Fruit fly (Drosophila melanogaster) whole organism, prepupa: Measurements from ENCODE around the gene elg1.

Experiments
- Blimp-1 ChIP-seq: fragments of 200-800 bp; sonication (Bioruptor generic); optimal IDR thresholded peaks from 3 replicates; lab custom pipeline; 2017; ENCODE audit warnings: missing biosample characterization, missing genetic modification characterization, mild to moderate bottlenecking, moderate library complexity, missing genetic modification reagents
- CG10631 ChIP-seq: fragments of 200-800 bp; sonication (Bioruptor generic); optimal IDR thresholded peaks from 2 replicates; lab custom pipeline; 2016; ENCODE audit warnings: missing biosample characterization, missing genetic modification characterization
- CG10669 ChIP-seq: fragments of 200-800 bp; sonication (Bioruptor generic); optimal IDR thresholded peaks from 3 replicates; lab custom pipeline; 2018; ENCODE audit warnings: missing biosample characterization, mild to moderate bottlenecking, missing genetic modification characterization, moderate library complexity
- CG11294 ChIP-seq: fragments of 200-800 bp; sonication (Bioruptor generic); IDR thresholded peaks from 2 replicates; pipeline ENCODE4 v1.3.6; 2022; ENCODE audit warnings: missing biosample characterization, missing genetic modification characterization
- CG11902 ChIP-seq: fragments of 200-800 bp; sonication (Bioruptor generic); optimal IDR thresholded peaks from 3 replicates; lab custom pipeline; 2016; ENCODE audit warnings: missing biosample characterization, missing genetic modification characterization
- CG16779 ChIP-seq: fragments of 200-800 bp; sonication (Bioruptor generic); optimal IDR thresholded peaks from 3 replicates; lab custom pipeline; 2017; ENCODE audit warnings: missing biosample characterization, mild to moderate bottlenecking, missing genetic modification characterization
- CG3032 ChIP-seq: fragments of 200-800 bp; optimal IDR thresholded peaks from 2 replicates; lab custom pipeline; 2019; ENCODE audit warnings: missing biosample characterization, mild to moderate bottlenecking, missing genetic modification characterization, moderate library complexity
- CG31627 ChIP-seq: fragments of 200-800 bp; sonication (Bioruptor generic); optimal IDR thresholded peaks from 3 replicates; lab custom pipeline; 2016; ENCODE audit warnings: missing biosample characterization, missing genetic modification characterization
- CG32006 ChIP-seq: fragments of 200-800 bp; sonication (Bioruptor generic); optimal IDR thresholded peaks from 3 replicates; lab custom pipeline; 2017; ENCODE audit warnings: missing biosample characterization, mild to moderate bottlenecking, missing genetic modification characterization
- CG34406 ChIP-seq: fragments of 200-800 bp; sonication (Bioruptor generic); optimal IDR thresholded peaks from 3 replicates; lab custom pipeline; 2016; ENCODE audit warnings: missing biosample characterization, missing genetic modification characterization
- CG4318 ChIP-seq: fragments of 200-800 bp; sonication (Bioruptor generic); optimal IDR thresholded peaks from 3 replicates; lab custom pipeline; 2017; ENCODE audit warnings: missing biosample characterization, mild to moderate bottlenecking, missing genetic modification characterization
- CG6163 ChIP-seq: fragments of 200-800 bp; sonication (Bioruptor generic); IDR thresholded peaks from 3 replicates; pipeline ENCODE4 v1.3.6; 2022; ENCODE audit warnings: missing biosample characterization, missing genetic modification characterization
- CG6792 ChIP-seq: fragments of 200-800 bp; sonication (Bioruptor generic); optimal IDR thresholded peaks from 3 replicates; lab custom pipeline; 2016; ENCODE audit warnings: missing biosample characterization, missing genetic modification characterization
- CG6808 ChIP-seq: fragments of 200-800 bp; sonication (Bioruptor generic); optimal IDR thresholded peaks from 3 replicates; lab custom pipeline; 2017; ENCODE audit warnings: missing biosample characterization, missing genetic modification characterization, mild to moderate bottlenecking, moderate library complexity, missing genetic modification reagents
- CG7368 ChIP-seq: fragments of 200-800 bp; sonication (Bioruptor generic); optimal IDR thresholded peaks from 3 replicates; lab custom pipeline; 2016; ENCODE audit warnings: missing biosample characterization, missing genetic modification characterization
- CG8119 ChIP-seq: fragments of 200-800 bp; sonication (Bioruptor generic); IDR thresholded peaks from 3 replicates; pipeline ENCODE4 v1.3.6; 2022; ENCODE audit warnings: missing biosample characterization, missing genetic modification characterization
- CG8632 ChIP-seq: fragments of 200-800 bp; sonication (Bioruptor generic); optimal IDR thresholded peaks from 3 replicates; lab custom pipeline; 2016; ENCODE audit warnings: missing biosample characterization, missing genetic modification characterization
- CG9139 ChIP-seq: fragments of 200-800 bp; sonication (Bioruptor generic); optimal IDR thresholded peaks from 3 replicates; lab custom pipeline; 2017; ENCODE audit warnings: missing biosample characterization, mild to moderate bottlenecking, missing genetic modification characterization
- Eip78C ChIP-seq: fragments of 200-800 bp; sonication (Bioruptor generic); peaks from one replicate; lab custom pipeline; 2016; ENCODE audit warnings: missing biosample characterization, missing genetic modification characterization
- Eip93F ChIP-seq: fragments of 200-800 bp; sonication (Bioruptor generic); optimal IDR thresholded peaks from 2 replicates; lab custom pipeline; 2016; ENCODE audit warnings: missing biosample characterization, mild to moderate bottlenecking, missing genetic modification characterization
- Ets96B ChIP-seq: fragments of 200-800 bp; optimal IDR thresholded peaks from 2 replicates; lab custom pipeline; 2019; ENCODE audit warnings: missing biosample characterization, mild to moderate bottlenecking, missing genetic modification characterization, moderate library complexity
- Met ChIP-seq: fragments of 200-800 bp; sonication (Bioruptor generic); optimal IDR thresholded peaks from 3 replicates; lab custom pipeline; 2016; ENCODE audit warnings: missing biosample characterization, missing genetic modification characterization
- Sox102F ChIP-seq: fragments of 200-800 bp; sonication (Bioruptor generic); optimal IDR thresholded peaks from 2 replicates; lab custom pipeline; 2016; ENCODE audit warnings: missing biosample characterization, mild to moderate bottlenecking, missing genetic modification characterization
- Sox14 ChIP-seq: fragments of 200-800 bp; sonication (Bioruptor generic); optimal IDR thresholded peaks from 3 replicates; lab custom pipeline; 2016; ENCODE audit warnings: missing biosample characterization, missing genetic modification characterization
- Sox15 ChIP-seq: fragments of 200-800 bp; sonication (Bioruptor generic); optimal IDR thresholded peaks from 3 replicates; lab custom pipeline; 2016; ENCODE audit warnings: missing biosample characterization, missing genetic modification characterization
- achi ChIP-seq: fragments of 200-800 bp; sonication (Bioruptor generic); optimal IDR thresholded peaks from 3 replicates; lab custom pipeline; 2016; ENCODE audit warnings: missing biosample characterization, missing genetic modification characterization
- acj6 ChIP-seq: fragments of 200-800 bp; sonication (Bioruptor generic); optimal IDR thresholded peaks from 3 replicates; lab custom pipeline; 2016; ENCODE audit warnings: missing biosample characterization, missing genetic modification characterization
- dac ChIP-seq: fragments of 200-800 bp; sonication (Bioruptor generic); optimal IDR thresholded peaks from 2 replicates; lab custom pipeline; 2017; ENCODE audit warnings: missing biosample characterization, mild to moderate bottlenecking, missing genetic modification characterization
- dsx ChIP-seq: fragments of 200-800 bp; optimal IDR thresholded peaks from 3 replicates; lab custom pipeline; 2019; ENCODE audit warnings: missing biosample characterization, mild to moderate bottlenecking, missing genetic modification characterization, moderate library complexity; ENCODE audit not compliant: poor library complexity, severe bottlenecking
- eg ChIP-seq: fragments of 200-800 bp; sonication (Bioruptor generic); IDR thresholded peaks from 3 replicates; pipeline ENCODE4 v1.3.6; 2022; ENCODE audit warnings: missing biosample characterization, missing genetic modification characterization
- esn ChIP-seq: fragments of 200-800 bp; sonication (Bioruptor generic); optimal IDR thresholded peaks from 2 replicates; lab custom pipeline; 2016; ENCODE audit warnings: missing biosample characterization, mild to moderate bottlenecking, missing genetic modification characterization, moderate library complexity
- fd59A ChIP-seq: fragments of 200-800 bp; sonication (Bioruptor generic); optimal IDR thresholded peaks from 2 replicates; lab custom pipeline; 2017; ENCODE audit warnings: missing biosample characterization, mild to moderate bottlenecking, missing genetic modification characterization, missing genetic modification reagents
- fd85E ChIP-seq: fragments of 200-800 bp; sonication (Bioruptor generic); optimal IDR thresholded peaks from 3 replicates; lab custom pipeline; 2016; ENCODE audit warnings: missing biosample characterization, missing genetic modification characterization
- fkh ChIP-seq: fragments of 200-800 bp; sonication (Bioruptor generic); optimal IDR thresholded peaks from 3 replicates; lab custom pipeline; 2017; ENCODE audit warnings: missing biosample characterization, mild to moderate bottlenecking, missing genetic modification characterization, moderate library complexity
- lz ChIP-seq: fragments of 200-800 bp; sonication (Bioruptor generic); optimal IDR thresholded peaks from 3 replicates; lab custom pipeline; 2016; ENCODE audit warnings: missing biosample characterization, missing genetic modification characterization
- pdm3 ChIP-seq: fragments of 200-800 bp; sonication (Bioruptor generic); optimal IDR thresholded peaks from 3 replicates; lab custom pipeline; 2016; ENCODE audit warnings: missing biosample characterization, missing genetic modification characterization
- salr ChIP-seq, 2 experiments: fragments of 200-800 bp; sonication (Bioruptor generic); optimal IDR thresholded peaks; 3 replicates each; lab custom pipeline; 2016 to 2018; ENCODE audit warnings: missing biosample characterization in 2 of 2, missing genetic modification characterization in 2 of 2, mild to moderate bottlenecking in 1 of 2
- svp ChIP-seq: fragments of 200-800 bp; sonication (Bioruptor generic); peaks from one replicate; lab custom pipeline; 2016; ENCODE audit warnings: missing biosample characterization, missing genetic modification characterization
- topi ChIP-seq: fragments of 200-800 bp; sonication (Bioruptor generic); optimal IDR thresholded peaks from 3 replicates; lab custom pipeline; 2016; ENCODE audit warnings: missing biosample characterization, missing genetic modification characterization
- vri ChIP-seq: fragments of 200-800 bp; sonication (Bioruptor generic); optimal IDR thresholded peaks from 3 replicates; lab custom pipeline; 2016; ENCODE audit warnings: missing biosample characterization, mild to moderate bottlenecking, missing genetic modification characterization

The elg1 gene

DNA sequence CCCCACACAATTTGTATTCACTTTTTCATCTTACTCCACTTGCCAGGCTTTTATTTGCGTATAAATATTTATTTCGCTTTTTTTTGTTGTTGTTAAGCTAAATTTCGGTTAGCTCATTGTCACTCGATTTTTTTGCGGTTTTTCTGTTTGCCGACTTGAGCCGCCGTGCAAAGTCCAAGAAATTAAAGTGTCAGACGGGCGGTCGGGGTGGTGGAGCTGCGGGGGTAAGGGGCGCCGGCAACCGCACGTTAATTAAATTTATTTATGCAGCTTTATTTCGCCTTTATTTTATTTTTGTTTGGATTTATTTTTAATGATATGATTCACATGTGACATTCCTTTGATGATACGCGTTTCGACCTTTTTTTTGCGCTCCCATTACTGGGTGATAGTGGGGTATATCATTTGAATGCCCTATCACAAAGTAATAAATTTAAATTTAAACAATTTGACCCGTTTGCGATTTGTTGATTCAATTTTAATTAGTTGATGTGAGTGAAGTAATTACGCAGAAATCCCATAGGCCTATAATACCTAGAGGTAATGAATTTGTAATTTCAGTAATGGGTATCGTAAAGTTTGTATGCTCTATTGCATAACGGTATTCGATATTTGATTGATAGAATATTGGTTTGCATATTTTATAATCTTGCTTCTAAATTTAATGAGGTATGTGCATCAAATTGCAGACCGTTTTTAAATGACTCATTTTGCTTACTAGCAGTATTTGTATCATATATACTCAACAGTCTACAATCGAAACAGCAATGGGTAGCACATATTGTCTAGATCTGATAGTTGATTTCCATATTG lies 33.7 kb downstream of the elg1 start (continued):
- TF ChIP-seq Ets96B (tag; lab: Kevin White, UChicago) = no peak
- no peak for TF ChIP-seq Eip93F (GFP tag; lab: Kevin White, UChicago)
- TF ChIP-seq acj6 (GFP tag; lab: Kevin White, UChicago) = peak; percentile 21
- peak; percentile 1 for TF ChIP-seq CG32006 (GFP tag; lab: Kevin White, UChicago)
- peak; percentile 42 for TF ChIP-seq CG34406 (GFP tag; lab: Kevin White, UChicago)
- no peak for TF ChIP-seq CG6163 (GFP tag; lab: Robert Waterston, UW)
- TF ChIP-seq CG31627 (GFP tag; lab: Kevin White, UChicago) = peak; percentile 78
- TF ChIP-seq Sox15 (GFP tag; lab: Kevin White, UChicago) = peak; percentile 34
- TF ChIP-seq CG4318 = no peak
- no peak for TF ChIP-seq fd59A
- no peak for TF ChIP-seq eg
- no peak for TF ChIP-seq dsx (GFP tag; lab: Kevin White, UChicago)
- TF ChIP-seq CG3032 (tag; lab: Kevin White, UChicago) = no peak
- TF ChIP-seq topi (GFP tag; lab: Kevin White, UChicago) = peak; percentile 75
- TF ChIP-seq Blimp-1 (GFP tag; lab: Kevin White, UChicago) = peak; percentile 40
- TF ChIP-seq CG10631 (GFP tag; lab: Kevin White, UChicago) = peak; percentile 26
- peak; percentile 62 for TF ChIP-seq fkh
- TF ChIP-seq Sox102F (GFP tag; lab: Kevin White, UChicago) = peak; percentile 72
- TF ChIP-seq CG10669 = no peak
- TF ChIP-seq dac (GFP tag; lab: Kevin White, UChicago) = no peak
- no peak for TF ChIP-seq salr (GFP tag; optimal IDR thresholded peaks at IDR 0.05; lab: Kevin White, UChicago)

DNA sequence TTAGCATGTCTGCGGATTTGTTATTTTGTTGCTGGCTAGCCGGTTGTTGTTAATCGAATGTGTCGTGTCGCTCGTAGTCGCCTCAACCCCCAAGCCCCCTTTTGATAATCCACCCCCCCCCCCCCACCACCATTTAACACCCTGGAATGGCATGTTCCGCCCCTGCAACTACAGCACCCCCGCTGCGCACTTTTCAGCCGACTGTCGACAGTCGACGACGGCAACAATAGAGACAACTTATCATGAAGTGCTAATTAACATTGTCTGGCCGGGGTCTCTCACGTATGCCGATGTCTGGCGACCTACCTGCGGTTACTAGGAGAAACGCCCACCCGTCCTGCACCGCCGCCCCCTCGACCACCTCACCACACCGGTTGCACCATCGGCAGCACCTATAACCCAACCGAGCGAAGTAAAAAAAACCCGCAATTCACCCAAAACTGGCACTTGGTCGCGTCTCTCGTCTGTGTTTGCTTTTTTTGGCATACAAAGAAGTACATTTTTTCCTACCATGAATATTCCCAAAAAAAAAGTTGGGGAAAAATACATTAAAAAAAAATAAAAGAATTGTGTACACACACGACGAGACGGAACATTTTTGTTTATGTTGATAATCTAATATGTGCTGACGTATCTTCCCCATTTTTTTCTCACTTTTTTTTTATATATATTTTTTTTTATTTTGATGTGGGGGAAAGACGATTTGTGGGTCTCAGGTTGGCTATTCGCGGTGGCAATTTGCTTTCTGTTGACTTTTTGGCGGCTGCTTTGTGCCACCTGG lies 34.6 kb downstream of the elg1 start:
- TF ChIP-seq CG8119 (GFP tag; lab: Robert Waterston, UW) = 0 out of 3 replicates have a peak, but pooled peaks have one; percentile 11
- 0 out of 3 replicates have a peak, but pooled peaks have one; percentile 11 for TF ChIP-seq CG6163 (GFP tag; lab: Robert Waterston, UW)
- no peak for TF ChIP-seq CG8632 (GFP tag; lab: Kevin White, UChicago)
- TF ChIP-seq svp = peak; percentile 40
- TF ChIP-seq CG4318 = no peak
- no peak for TF ChIP-seq CG16779 (tag; lab: Kevin White, UChicago)
- TF ChIP-seq fkh = peak; percentile 82
- peak; percentile 46 for TF ChIP-seq vri (GFP tag; lab: Kevin White, UChicago)
- TF ChIP-seq Eip78C = peak; percentile 62
- TF ChIP-seq lz (GFP tag; lab: Kevin White, UChicago) = no peak
- TF ChIP-seq, all 60 proteins: peak for 6

DNA sequence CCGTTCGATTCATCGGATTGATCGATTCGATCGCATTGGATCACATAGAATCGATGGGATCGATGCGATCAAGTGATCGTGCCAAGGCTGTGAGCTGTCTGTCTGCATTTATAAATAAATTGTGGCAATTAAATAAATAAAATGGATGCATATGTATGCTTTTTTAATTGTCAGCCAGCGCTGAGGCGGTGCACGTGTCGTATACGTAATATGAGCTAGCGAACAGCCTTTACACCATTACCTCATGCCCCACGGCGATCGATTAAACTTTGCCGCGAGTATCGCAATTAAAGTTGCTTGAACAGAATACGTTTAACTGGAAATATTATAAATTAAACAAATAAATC lies 35.1 kb downstream of the elg1 start:
- no peak for TF ChIP-seq vri (GFP tag; lab: Kevin White, UChicago)
- TF ChIP-seq Eip78C = peak; percentile 56

DNA sequence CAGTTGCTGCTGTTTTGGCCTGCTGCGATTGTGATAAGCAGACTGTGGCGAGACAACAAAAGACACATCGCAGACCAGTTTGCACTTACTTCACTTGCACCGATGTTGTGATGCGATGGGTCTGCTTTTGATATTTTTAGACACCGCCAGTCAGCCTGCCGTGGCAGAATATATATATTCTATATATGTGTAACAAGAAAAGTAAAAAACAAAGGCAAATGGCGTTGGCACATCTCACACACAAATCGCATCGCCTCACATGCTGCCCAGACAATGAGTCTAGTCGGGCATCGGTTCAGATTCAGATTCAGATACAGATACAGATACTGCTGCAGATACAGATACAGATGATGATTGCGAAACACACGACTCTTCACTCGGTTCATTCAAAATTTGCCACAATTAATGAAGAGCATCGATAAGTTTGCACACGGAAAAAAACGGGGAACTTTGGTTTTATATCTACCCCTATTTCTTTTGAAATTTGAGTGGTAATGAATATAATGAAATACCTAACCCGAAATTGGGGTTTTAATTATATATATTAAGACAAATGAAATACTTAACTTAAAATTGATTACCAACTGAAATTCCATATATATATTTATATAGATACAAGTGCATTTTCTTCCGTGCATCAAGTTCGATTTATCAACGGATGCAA lies 36.0 kb downstream of the elg1 start:
- peak; percentile 53 for TF ChIP-seq acj6 (GFP tag; lab: Kevin White, UChicago)
- peak; percentile 64 for TF ChIP-seq Ets96B (tag; lab: Kevin White, UChicago)
- TF ChIP-seq Sox14 (GFP tag; lab: Kevin White, UChicago) = peak; percentile 13
- TF ChIP-seq Sox102F (GFP tag; lab: Kevin White, UChicago) = peak; percentile 3
- peak; percentile 58 for TF ChIP-seq CG8632 (GFP tag; lab: Kevin White, UChicago)
- TF ChIP-seq CG11294 (GFP tag; lab: Robert Waterston, UW) = no peak
- TF ChIP-seq Eip78C = peak; percentile 80
- TF ChIP-seq achi = peak; percentile 45
- TF ChIP-seq svp = peak; percentile 69
- no peak for TF ChIP-seq CG9139 (GFP tag; lab: Kevin White, UChicago)
- no peak for TF ChIP-seq CG7368 (GFP tag; lab: Kevin White, UChicago)
- TF ChIP-seq Sox15 (GFP tag; lab: Kevin White, UChicago) = no peak
- TF ChIP-seq vri (GFP tag; lab: Kevin White, UChicago) = no peak
- peak; percentile 3 for TF ChIP-seq CG6792 (GFP tag; lab: Kevin White, UChicago)
- peak; percentile 48 for TF ChIP-seq esn (GFP tag; lab: Kevin White, UChicago)
- no peak for TF ChIP-seq pdm3 (GFP tag; lab: Kevin White, UChicago)
- peak; percentile 21 for TF ChIP-seq topi (GFP tag; lab: Kevin White, UChicago)
- TF ChIP-seq CG11902 (GFP tag; lab: Kevin White, UChicago) = no peak
- no peak for TF ChIP-seq fd85E (GFP tag; lab: Kevin White, UChicago)
- peak; percentile 25 for TF ChIP-seq CG6808
- TF ChIP-seq CG10669 = peak; percentile 32
- TF ChIP-seq CG32006 (GFP tag; lab: Kevin White, UChicago) = peak; percentile 15
- TF ChIP-seq Met (GFP tag; lab: Kevin White, UChicago) = no peak
